Worm (Caenorhabditis elegans): Measurements from ENCODE around the gene fem-3.

The fem-3 gene

DNA sequence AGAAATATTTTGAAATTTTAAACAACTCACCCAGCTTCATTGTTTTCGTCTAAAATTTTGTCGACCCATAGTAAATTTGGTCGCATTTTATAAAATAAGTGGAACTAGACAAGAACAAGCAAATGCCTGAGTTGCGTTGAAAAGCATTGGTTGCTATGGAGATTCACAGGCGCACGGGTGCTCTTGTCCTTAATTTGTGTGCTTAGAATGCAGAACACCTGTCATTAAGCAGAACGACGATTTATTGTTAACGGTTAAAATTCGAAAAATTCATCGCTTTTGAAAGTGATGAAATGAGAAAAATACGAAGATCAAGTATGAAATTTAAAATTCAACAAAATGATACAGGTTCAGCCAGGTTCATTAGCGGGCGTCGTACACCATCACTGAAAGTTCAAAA, 41.3 kb downstream of the fem-3 start, which contains the start of gene daf-10:
Gene daf-10, minus strand, starts transcription at position 101 of the 400 bp plus-strand sequence.
- no peak for TF ChIP-seq unc-62 (GFP tag; optimal IDR thresholded peaks at IDR 0.05)

DNA sequence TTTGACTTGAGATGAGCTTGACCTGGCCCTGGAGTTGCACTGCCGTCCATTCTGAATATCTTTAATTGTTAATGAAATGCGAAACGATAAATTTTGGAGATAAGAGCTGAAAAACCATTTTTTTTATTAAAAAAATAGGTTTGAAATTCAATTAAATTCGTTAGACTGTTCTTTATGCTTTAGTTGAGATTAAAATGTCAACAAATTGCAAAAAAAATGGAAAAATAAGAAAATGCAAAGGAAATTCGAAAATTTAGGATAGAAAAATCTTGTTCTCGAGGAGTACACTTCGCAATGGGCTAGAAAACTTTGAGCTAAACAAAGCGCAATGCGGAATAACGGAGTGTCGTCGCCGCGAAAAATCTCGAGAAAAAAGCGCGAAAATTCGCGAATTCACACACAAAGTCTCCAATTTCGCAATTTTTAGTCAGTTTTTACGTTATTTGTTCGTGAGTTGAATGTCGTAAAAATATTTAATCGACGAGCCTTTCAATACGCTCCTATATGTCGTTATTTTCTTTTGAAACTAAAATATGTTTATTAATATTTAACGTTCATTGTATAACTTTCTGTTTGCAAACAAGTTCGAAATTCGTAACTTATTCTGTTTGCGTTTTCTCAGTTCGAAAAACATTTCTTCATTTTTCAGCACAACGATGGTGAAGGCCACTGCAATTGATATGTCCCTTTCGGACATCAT, 42.2 kb downstream of the fem-3 start, which contains the start of the genes rpb-12 and aly-2:
Gene rpb-12, minus strand, starts transcription at position 51 of the 700 bp plus-strand sequence.
Gene aly-2, plus strand, starts transcription at position 650 of the 700 bp plus-strand sequence.
- no peak for TF ChIP-seq unc-62 (GFP tag; optimal IDR thresholded peaks at IDR 0.05)

DNA sequence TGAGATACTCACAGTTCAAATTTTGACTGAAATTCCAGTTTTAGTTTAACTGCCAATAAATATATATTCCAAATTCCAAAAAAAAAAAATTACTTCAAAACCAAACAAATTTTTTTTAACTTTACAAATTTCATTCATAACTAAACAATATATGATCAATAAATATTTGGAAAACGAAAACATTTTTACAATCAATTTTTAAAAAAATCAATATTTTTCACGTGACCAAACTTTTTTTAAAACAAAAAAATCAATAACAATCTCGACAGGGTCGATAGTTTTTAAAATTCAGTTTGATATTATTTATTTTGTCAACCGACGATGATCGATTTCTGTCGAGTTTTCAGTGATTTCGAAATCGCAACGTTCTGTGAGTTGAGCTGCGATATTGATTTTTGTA, 45.4 kb downstream of the fem-3 start, which contains the start of gene F23B2.7:
Gene F23B2.7, plus strand, starts transcription at position 301 of the 400 bp plus-strand sequence.
- no peak for TF ChIP-seq unc-62 (GFP tag; optimal IDR thresholded peaks at IDR 0.05)

DNA sequence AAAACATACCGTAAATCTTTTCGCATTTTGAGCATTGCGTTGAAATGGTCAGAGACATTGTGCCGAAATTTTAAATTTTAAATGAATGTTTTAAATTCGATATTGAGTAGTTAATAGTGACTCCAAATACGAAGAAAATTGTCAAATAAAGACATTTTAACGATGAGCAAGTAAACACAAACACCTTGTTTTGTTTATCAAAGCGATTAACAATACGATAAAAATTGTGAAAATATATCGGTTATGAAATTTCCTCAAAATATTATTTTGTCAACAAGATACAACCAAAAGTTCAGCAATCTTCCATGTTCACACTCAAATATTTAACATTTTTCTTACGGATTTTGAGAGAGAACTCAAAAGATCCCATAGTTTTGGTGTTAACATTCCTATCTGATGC, 49.5 kb downstream of the fem-3 start, which contains the start of gene F23B2.10:
Gene F23B2.10, minus strand, starts transcription at position 101 of the 400 bp plus-strand sequence.
- no peak for TF ChIP-seq unc-62 (GFP tag; optimal IDR thresholded peaks at IDR 0.05)
